Worm (Caenorhabditis elegans): ENCODE results near the gene skr-16.

DNA sequence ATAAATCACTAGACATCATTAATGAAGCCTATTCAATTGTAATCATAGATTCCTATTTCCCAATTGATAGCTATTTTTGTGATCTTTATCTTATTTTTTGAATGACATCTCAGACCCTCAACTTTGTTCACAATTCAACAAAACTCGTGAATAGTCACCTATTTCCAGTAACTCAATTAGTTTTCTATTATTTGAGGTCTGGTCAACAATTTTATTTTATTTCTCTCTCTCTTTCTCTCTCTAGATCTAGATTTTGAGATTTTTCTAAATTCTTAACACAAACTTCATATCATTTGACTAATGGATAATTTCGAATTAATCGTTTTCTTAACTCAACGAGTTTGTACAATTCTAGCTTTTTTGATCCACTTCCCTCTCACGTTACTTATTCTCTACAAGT lies 5.0 kb downstream of the skr-16 start, which contains the start of gene str-1:
- TF ChIP-seq lsl-1 (GFP tag; optimal IDR thresholded peaks at IDR 0.05) (no peak), Y79H2A.3 (GFP tag; conservative IDR thresholded peaks at IDR 0.05) (no peak), tbp1 (GFP tag; optimal IDR thresholded peaks at IDR 0.05) (no peak), F23B12.7 (tag; optimal IDR thresholded peaks at IDR 0.05; ENCODE audit: insufficient read depth) (no peak), unc-130 (GFP tag; optimal IDR thresholded peaks at IDR 0.05) (no peak), ztf-18 (tag; optimal IDR thresholded peaks at IDR 0.05) (no peak)

Measured in whole organism, young adult.